Worm (Caenorhabditis elegans) whole organism, L4 larva: ENCODE data around the gene alh-11.
A peak's percentile ranks its signal among the peaks of the same experiment; 100 is the strongest.

Experiments used
- F26F4.8 ChIP-seq: fragments of 200-800 bp; sonication (Bioruptor generic); conservative IDR thresholded peaks from 2 replicates; pipeline ENCODE4 v1.3.6; 2022; ENCODE audit warnings: missing genetic modification characterization, missing compliant biosample characterization
- F44E2.7 ChIP-seq: fragments of 200-800 bp; sonication (Bioruptor generic); IDR thresholded peaks from 2 replicates; pipeline ENCODE4 v2.1.2; 2022; ENCODE audit warnings: missing genetic modification characterization, missing compliant biosample characterization
- T20F7.1 ChIP-seq: fragments of 200-800 bp; sonication (Bioruptor generic); optimal IDR thresholded peaks from 2 replicates; lab custom pipeline; 2018; ENCODE audit warnings: mild to moderate bottlenecking, missing genetic modification characterization, missing compliant biosample characterization
- T26A8.4 ChIP-seq: fragments of 200-800 bp; sonication (Bioruptor generic); IDR thresholded peaks from 2 replicates; pipeline ENCODE4 v1.3.6; 2022; ENCODE audit warnings: missing genetic modification characterization, missing compliant biosample characterization
- Y48G9A.11 ChIP-seq: fragments of 200-800 bp; sonication (Bioruptor generic); IDR thresholded peaks from 2 replicates; pipeline ENCODE4 v1.3.6; 2022; ENCODE audit warnings: missing genetic modification reagents, missing genetic modification characterization, missing compliant biosample characterization
- Y75B8A.6 ChIP-seq: fragments of 200-800 bp; sonication (Bioruptor generic); IDR thresholded peaks from 2 replicates; pipeline ENCODE4 v1.3.6; 2022; ENCODE audit warnings: missing genetic modification reagents, missing genetic modification characterization, missing compliant biosample characterization
- ZK337.2 ChIP-seq: fragments of 200-800 bp; sonication (Bioruptor generic); IDR thresholded peaks from 2 replicates; pipeline ENCODE4 v1.3.6; 2022; ENCODE audit warnings: missing genetic modification reagents, missing genetic modification characterization, missing compliant biosample characterization
- ZK546.5 ChIP-seq, 2 experiments: sonication (generic microtip); optimal IDR thresholded peaks; 2 replicates each; lab custom pipeline; 2017; ENCODE audit warnings: missing biosample characterization in 2 of 2, missing genetic modification characterization in 2 of 2
- aha-1 ChIP-seq: fragments of 150-350 bp; peaks from one replicate; lab custom pipeline; 2014; ENCODE audit warnings: missing biosample characterization, missing genetic modification characterization
- aly-2 ChIP-seq: sonication (generic microtip); optimal IDR thresholded peaks from 2 replicates; lab custom pipeline; 2018; ENCODE audit warnings: missing biosample characterization, missing genetic modification characterization
- daf-12 ChIP-seq: fragments of 150-350 bp; optimal IDR thresholded peaks from 2 replicates; lab custom pipeline; 2014; ENCODE audit warnings: missing biosample characterization, missing genetic modification reagents, missing genetic modification characterization
- daf-16 ChIP-seq, 3 experiments: sonication (generic microtip); optimal IDR thresholded peaks; 2 replicates each; lab custom pipeline; 2016 to 2017; ENCODE audit warnings: missing genetic modification characterization in 3 of 3, missing genetic modification reagents in 3 of 3, mild to moderate bottlenecking in 2 of 3, missing compliant biosample characterization in 2 of 3, missing biosample characterization in 1 of 3, moderate library complexity in 1 of 3
- dmd-8 ChIP-seq: fragments of 200-800 bp; sonication (Bioruptor generic); IDR thresholded peaks from 2 replicates; pipeline ENCODE4 v1.3.6; 2022; ENCODE audit warnings: missing genetic modification characterization, missing compliant biosample characterization
- dmd-9 ChIP-seq: fragments of 200-800 bp; sonication (Bioruptor generic); IDR thresholded peaks from 2 replicates; pipeline ENCODE4 v1.3.6; 2022; ENCODE audit warnings: missing genetic modification reagents, missing genetic modification characterization, missing compliant biosample characterization
- dpl-1 ChIP-seq: fragments of 150-350 bp; optimal IDR thresholded peaks from 2 replicates; lab custom pipeline; 2014; ENCODE audit warnings: missing biosample characterization, missing genetic modification reagents, missing genetic modification characterization
- egl-27 ChIP-seq: sonication (generic microtip); optimal IDR thresholded peaks from 3 replicates; lab custom pipeline; 2017; ENCODE audit warnings: missing biosample characterization, missing genetic modification reagents, missing genetic modification characterization
- egl-43 ChIP-seq: fragments of 200-800 bp; sonication (Bioruptor generic); IDR thresholded peaks from 2 replicates; pipeline ENCODE4 v1.3.6; 2022; ENCODE audit warnings: missing genetic modification reagents, missing genetic modification characterization, missing compliant biosample characterization
- fkh-10 ChIP-seq: fragments of 150-350 bp; optimal IDR thresholded peaks from 2 replicates; lab custom pipeline; 2014; ENCODE audit warnings: missing biosample characterization, missing genetic modification reagents, missing genetic modification characterization
- gei-8 ChIP-seq: fragments of 200-800 bp; sonication (Bioruptor generic); optimal IDR thresholded peaks from 2 replicates; lab custom pipeline; 2018; ENCODE audit warnings: mild to moderate bottlenecking, missing genetic modification characterization, missing compliant biosample characterization
- hlh-11 ChIP-seq: fragments of 200-800 bp; sonication (Bioruptor generic); optimal IDR thresholded peaks from 2 replicates; lab custom pipeline; 2018; ENCODE audit warnings: mild to moderate bottlenecking, missing genetic modification characterization, missing compliant biosample characterization
- hlh-30 ChIP-seq: sonication (generic microtip); optimal IDR thresholded peaks from 2 replicates; lab custom pipeline; 2017; ENCODE audit warnings: antibody characterized with exemption, mild to moderate bottlenecking, missing genetic modification characterization, missing compliant biosample characterization; ENCODE audit not compliant: insufficient read depth
- hmg-1.1 ChIP-seq: fragments of 200-800 bp; sonication (Bioruptor generic); IDR thresholded peaks from 2 replicates; pipeline ENCODE4 v1.3.6; 2022; ENCODE audit warnings: missing genetic modification reagents, missing genetic modification characterization, missing compliant biosample characterization
- jun-1 ChIP-seq: fragments of 150-350 bp; optimal IDR thresholded peaks from 2 replicates; lab custom pipeline; 2014; ENCODE audit warnings: missing biosample characterization, missing genetic modification reagents, missing genetic modification characterization
- lim-7 ChIP-seq: fragments of 200-800 bp; sonication (Bioruptor generic); IDR thresholded peaks from 2 replicates; pipeline ENCODE4 v1.3.6; 2022; ENCODE audit warnings: missing genetic modification characterization, missing compliant biosample characterization
- lin-29 ChIP-seq: fragments of 200-800 bp; sonication (Bioruptor generic); IDR thresholded peaks from 2 replicates; pipeline ENCODE4 v1.3.6; 2022; ENCODE audit warnings: missing genetic modification reagents, missing genetic modification characterization, missing compliant biosample characterization
- lin-38 ChIP-seq: fragments of 200-800 bp; sonication (Bioruptor generic); IDR thresholded peaks from 2 replicates; pipeline ENCODE4 v1.3.6; 2022; ENCODE audit warnings: missing genetic modification reagents, missing genetic modification characterization, missing compliant biosample characterization
- mdl-1 ChIP-seq, 2 experiments: fragments of 150-350 bp in 1 of 2; sonication (generic microtip) in 1 of 2; optimal IDR thresholded peaks; 2 replicates each; lab custom pipeline; 2014 to 2017; ENCODE audit warnings: missing biosample characterization in 2 of 2, missing genetic modification characterization in 2 of 2
- mep-1 ChIP-seq: fragments of 150-350 bp; sonication (generic microtip); optimal IDR thresholded peaks from 3 replicates; lab custom pipeline; 2014; ENCODE audit warnings: missing biosample characterization, missing genetic modification characterization
- mxl-3 ChIP-seq: fragments of 200-800 bp; sonication (Bioruptor generic); optimal IDR thresholded peaks from 2 replicates; lab custom pipeline; 2018; ENCODE audit warnings: mild to moderate bottlenecking, missing genetic modification characterization, missing compliant biosample characterization
- nhr-237 ChIP-seq: sonication (generic microtip); optimal IDR thresholded peaks from 2 replicates; lab custom pipeline; 2017; ENCODE audit warnings: missing biosample characterization, missing genetic modification characterization
- nhr-48 ChIP-seq: sonication (generic microtip); optimal IDR thresholded peaks from 2 replicates; lab custom pipeline; 2016; ENCODE audit warnings: mild to moderate bottlenecking, missing genetic modification characterization, missing compliant biosample characterization
- nhr-6 ChIP-seq: fragments of 150-350 bp; optimal IDR thresholded peaks from 2 replicates; lab custom pipeline; 2014; ENCODE audit warnings: missing biosample characterization, missing genetic modification characterization
- nhr-77 ChIP-seq: fragments of 150-350 bp; optimal IDR thresholded peaks from 2 replicates; lab custom pipeline; 2014; ENCODE audit warnings: missing biosample characterization, missing genetic modification characterization
- pqm-1 ChIP-seq: sonication (generic microtip); optimal IDR thresholded peaks from 2 replicates; lab custom pipeline; 2017; ENCODE audit warnings: missing biosample characterization, missing genetic modification characterization
- rbr-2 ChIP-seq: sonication (generic microtip); optimal IDR thresholded peaks from 2 replicates; lab custom pipeline; 2016; ENCODE audit warnings: missing genotype, missing genetic modification characterization, missing compliant biosample characterization
- saeg-2 ChIP-seq: fragments of 200-800 bp; sonication (Bioruptor generic); IDR thresholded peaks from 2 replicates; pipeline ENCODE4 v1.3.6; 2022; ENCODE audit warnings: missing genetic modification reagents, missing genetic modification characterization, missing compliant biosample characterization
- set-16 ChIP-seq: fragments of 200-800 bp; sonication (Bioruptor generic); IDR thresholded peaks from 2 replicates; pipeline ENCODE4 v1.3.6; 2022; ENCODE audit warnings: missing genetic modification reagents, missing genetic modification characterization, missing compliant biosample characterization
- unc-130 ChIP-seq: sonication (generic microtip); optimal IDR thresholded peaks from 2 replicates; lab custom pipeline; 2016; ENCODE audit warnings: missing genetic modification reagents, missing genetic modification characterization, missing compliant biosample characterization
- unc-39 ChIP-seq: sonication (generic microtip); optimal IDR thresholded peaks from 2 replicates; lab custom pipeline; 2017; ENCODE audit warnings: missing biosample characterization, missing genetic modification characterization
- unc-62 ChIP-seq, 3 experiments: fragments of 150-350 bp in 1 of 3; sonication (generic microtip); optimal IDR thresholded peaks in 2 of 3; peaks in 1 of 3; 1 replicate in 1 of 3; 2 replicates in 2 of 3; lab custom pipeline; 2014 to 2017; ENCODE audit warnings: missing biosample characterization in 3 of 3, missing genetic modification characterization in 3 of 3, missing genetic modification reagents in 3 of 3, missing genotype in 1 of 3
- vab-7 ChIP-seq: fragments of 200-800 bp; sonication (Bioruptor generic); IDR thresholded peaks from 2 replicates; pipeline ENCODE4 v1.3.6; 2022; ENCODE audit warnings: missing genetic modification reagents, missing genetic modification characterization, missing compliant biosample characterization
- zfp-2 ChIP-seq: sonication (generic microtip); optimal IDR thresholded peaks from 2 replicates; lab custom pipeline; 2016; ENCODE audit warnings: mild to moderate bottlenecking, missing genetic modification characterization, missing compliant biosample characterization
- zip-2 ChIP-seq: fragments of 150-350 bp; optimal IDR thresholded peaks from 2 replicates; lab custom pipeline; 2014; ENCODE audit warnings: missing biosample characterization, missing genetic modification characterization
- ztf-7 ChIP-seq: fragments of 150-350 bp; optimal IDR thresholded peaks from 2 replicates; lab custom pipeline; 2014; ENCODE audit warnings: missing biosample characterization, missing genetic modification characterization

The alh-11 gene

DNA sequence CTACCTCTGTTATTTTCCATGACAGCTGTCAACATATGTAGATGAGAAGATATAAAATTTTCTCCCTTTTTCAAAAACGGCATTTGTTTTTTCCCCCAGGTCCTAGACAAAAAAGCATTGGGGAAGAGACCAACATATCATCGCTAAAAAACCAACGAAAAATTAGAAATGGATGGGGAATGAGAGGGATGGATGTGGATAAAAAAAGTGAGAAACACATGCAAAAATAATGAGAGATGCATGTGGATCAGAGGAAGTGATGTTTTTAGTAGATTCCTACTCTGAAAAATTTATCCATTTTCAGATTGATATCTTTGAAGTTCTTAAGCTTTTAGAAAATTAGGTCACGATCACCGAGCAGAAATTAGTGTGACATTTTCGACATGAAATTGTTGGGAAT, 16.2 kb downstream of the alh-11 start:
- TF ChIP-seq jun-1 (no peak), vab-7 (no peak), nhr-237 (tag; lab: Kevin White, UChicago) (no peak), ZK546.5 (tag; optimal IDR thresholded peaks at IDR 0.05; lab: Kevin White, UChicago) (no peak), fkh-10 (GFP tag; lab: Kevin White, UChicago) (no peak), gei-8 (GFP tag; lab: Kevin White, UChicago) (no peak), saeg-2 (GFP tag; lab: Robert Waterston, UW) (no peak), nhr-6 (tag; lab: Kevin White, UChicago) (no peak), unc-39 (tag; lab: Kevin White, UChicago) (no peak), lin-38 (GFP tag; lab: Robert Waterston, UW) (no peak), daf-12 (tag; lab: Kevin White, UChicago) (no peak), zfp-2 (tag; lab: Kevin White, UChicago) (no peak), lim-7 (no peak), pqm-1 (tag; lab: Kevin White, UChicago) (no peak), nhr-77 (no peak)
- TF ChIP-seq, all 104 proteins: peak for 0

DNA sequence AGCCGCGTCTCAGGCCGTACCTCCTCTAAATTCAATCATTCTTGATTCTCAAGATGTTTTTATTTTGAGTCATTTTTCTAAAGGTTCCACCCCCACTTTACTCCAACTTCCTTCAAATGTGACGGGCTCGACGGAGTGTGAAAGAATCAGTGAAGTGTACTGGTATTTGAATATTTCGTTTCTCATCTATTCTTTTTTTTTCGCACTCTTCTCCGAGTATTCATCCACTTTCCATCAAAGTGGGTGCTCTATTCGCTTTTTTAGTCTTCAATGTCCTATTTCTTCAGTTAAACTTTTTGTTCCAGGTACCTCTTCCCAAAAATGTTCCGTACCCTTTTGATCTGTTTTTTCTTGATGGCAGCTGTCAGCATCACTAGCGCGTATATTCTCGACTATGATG, 17.2 kb downstream of the alh-11 start, which contains the start of gene nlp-52:
Gene nlp-52 (plus strand): TSS at position 301 of the 400 bp plus-strand sequence.
- TF ChIP-seq unc-130 (no peak), aha-1 (tag; lab: Kevin White, UChicago) (no peak), nhr-48 (tag; lab: Kevin White, UChicago) (no peak), ztf-7 (no peak), hlh-11 (tag; lab: Kevin White, UChicago) (no peak), rbr-2 (tag; lab: Kevin White, UChicago) (no peak), dpl-1 (no peak)

DNA sequence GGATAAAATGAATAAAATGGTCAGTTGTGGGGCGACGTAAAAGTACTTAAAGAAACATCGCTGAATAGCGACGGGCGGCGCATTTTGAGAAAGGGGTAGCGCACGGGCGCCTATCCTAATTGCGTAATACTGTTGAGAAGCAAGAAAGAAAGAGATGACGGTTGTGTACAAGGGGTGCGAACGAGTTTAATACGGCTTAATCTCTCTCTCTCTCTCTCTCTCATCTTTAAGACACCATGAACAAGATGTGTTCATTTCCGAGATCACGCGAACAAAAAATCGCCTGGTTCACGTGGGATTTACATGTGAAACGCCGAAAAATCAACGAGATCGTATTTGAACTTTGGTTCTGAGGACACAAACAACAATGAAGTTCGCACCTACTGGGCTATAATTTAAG, 19.0 kb downstream of the alh-11 start:
- TF ChIP-seq nhr-48 (tag; lab: Kevin White, UChicago) (peak; percentile 75), mxl-3 (GFP tag; lab: Kevin White, UChicago) (peak; percentile 8), Y75B8A.6 (GFP tag; lab: Robert Waterston, UW) (no peak), mdl-1 (tag; optimal IDR thresholded peaks at IDR 0.05; lab: Kevin White, UChicago) (peak in 1 of 2 experiments; percentile 36), Y48G9A.11 (GFP tag; lab: Robert Waterston, UW) (0 out of 2 replicates have a peak, but pooled peaks have one; percentile 10), dmd-8 (no peak), hlh-30 (tag; lab: Kevin White, UChicago) (peak; percentile 46), hlh-11 (tag; lab: Kevin White, UChicago) (peak; percentile 58)
- TF ChIP-seq, all 104 proteins: peak for 6

DNA sequence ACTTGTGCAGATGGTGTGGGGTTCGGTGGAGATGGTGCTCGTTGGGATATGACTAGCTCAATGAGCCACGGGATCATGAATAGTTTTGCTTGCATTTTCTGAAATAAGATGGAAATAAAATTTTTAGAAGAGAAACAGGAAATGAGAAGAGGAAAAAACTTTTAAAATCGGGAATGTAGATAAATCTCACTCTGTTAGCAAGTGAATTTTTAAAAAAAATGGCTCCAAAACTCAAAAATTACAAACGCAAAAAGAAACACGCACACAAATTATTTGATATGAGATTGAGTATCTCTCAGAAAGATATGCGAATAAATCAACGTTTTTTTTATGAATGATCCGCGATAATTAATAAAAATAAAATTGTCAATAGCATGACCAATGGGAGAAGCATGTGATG, 20.7 kb downstream of the alh-11 start, which contains the start of gene T17H7.7:
Gene T17H7.7 (minus strand): TSS at position 101 of the 400 bp plus-strand sequence.
- no peak for TF ChIP-seq ZK337.2 (GFP tag; lab: Robert Waterston, UW)
- peak in 1 of 2 experiments; percentile 1 for TF ChIP-seq unc-62 (GFP tag; optimal IDR thresholded peaks at IDR 0.05 in 1 of 2; lab: Kevin White, UChicago)
- no peak for TF ChIP-seq unc-62 (tag; optimal IDR thresholded peaks at IDR 0.05; lab: Kevin White, UChicago)

DNA sequence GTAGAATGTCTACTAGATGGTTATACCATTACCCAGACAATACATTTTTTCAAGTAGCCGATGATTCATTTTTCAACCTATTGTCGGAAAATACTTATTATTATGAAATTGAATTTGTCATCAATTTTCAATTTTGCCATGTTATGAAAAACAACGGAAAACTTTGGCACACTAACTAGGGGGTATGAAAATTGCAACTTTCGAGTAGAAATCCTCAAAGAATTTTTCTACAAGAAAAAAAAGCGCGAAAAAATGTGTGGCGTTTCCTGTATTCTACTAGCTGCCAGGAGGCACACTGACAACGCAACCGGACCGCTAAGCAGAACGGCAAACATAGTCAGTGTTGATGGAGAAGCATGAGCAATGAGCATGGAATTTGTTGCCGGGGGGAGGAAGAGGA, 24.3 kb downstream of the alh-11 start:
- TF ChIP-seq aly-2 (tag; lab: Kevin White, UChicago) (no peak), egl-43 (GFP tag; lab: Robert Waterston, UW) (0 out of 2 replicates have a peak, but pooled peaks have one; percentile 17), lin-29 (GFP tag; lab: Robert Waterston, UW) (0 out of 2 replicates have a peak, but pooled peaks have one; percentile 10), hmg-1.1 (GFP tag; lab: Robert Waterston, UW) (no peak), T20F7.1 (GFP tag; lab: Kevin White, UChicago) (no peak), F44E2.7 (no peak), ztf-7 (no peak), daf-12 (tag; lab: Kevin White, UChicago) (no peak), mep-1 (tag; lab: Kevin White, UChicago) (no peak), T26A8.4 (GFP tag; lab: Robert Waterston, UW) (0 out of 2 replicates have a peak, but pooled peaks have one; percentile 70), aha-1 (tag; lab: Kevin White, UChicago) (peak; percentile 93), egl-27 (tag; lab: Kevin White, UChicago) (no peak), set-16 (GFP tag; lab: Robert Waterston, UW) (no peak), daf-16 (GFP tag; optimal IDR thresholded peaks at IDR 0.05; lab: Kevin White, UChicago) (no peak), daf-16 (tag; optimal IDR thresholded peaks at IDR 0.05; lab: Kevin White, UChicago) (no peak), zip-2 (tag; lab: Kevin White, UChicago) (no peak), Y75B8A.6 (GFP tag; lab: Robert Waterston, UW) (no peak), dmd-9 (no peak), F26F4.8 (GFP tag; lab: Robert Waterston, UW) (no peak)
